Worm (Caenorhabditis elegans): ENCODE measurements around the gene K03B4.9.

DNA sequence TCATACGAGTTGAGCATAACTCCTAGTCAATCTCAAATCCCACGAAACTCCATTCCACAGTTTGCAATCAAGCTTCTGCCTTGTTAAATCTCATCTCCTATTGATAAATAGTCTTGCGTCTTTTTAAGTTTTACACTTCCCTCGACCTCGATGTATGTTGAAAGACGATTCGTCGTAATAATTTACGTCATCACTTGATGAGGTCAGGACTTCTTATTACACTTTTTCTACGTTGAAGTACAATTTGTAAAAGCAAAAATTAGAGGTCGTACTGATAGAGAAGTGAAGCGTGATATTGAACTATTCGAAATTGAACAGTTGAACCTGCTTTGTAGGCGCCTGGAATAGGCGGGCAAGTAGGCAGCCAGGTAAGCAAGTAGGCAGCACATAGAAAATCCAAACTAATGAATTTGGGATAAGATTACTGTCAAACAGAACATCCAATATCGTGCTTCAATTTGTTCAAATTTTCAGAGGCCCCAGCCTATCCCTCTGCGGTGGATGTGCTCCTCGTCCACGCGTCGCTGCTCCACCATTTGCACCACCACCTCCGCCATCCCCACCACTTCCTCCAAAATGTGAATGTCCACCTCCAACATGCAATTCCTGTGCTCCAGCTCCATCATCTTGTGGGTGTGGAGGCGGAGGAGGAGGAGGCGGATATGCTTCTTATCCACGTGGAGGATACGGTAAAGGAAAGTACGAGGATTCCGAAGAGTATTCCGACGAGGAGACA is 22.6 kb downstream of the K03B4.9 start:
- TF ChIP-seq nhr-77 (tag; optimal IDR thresholded peaks at IDR 0.05) = no peak
- no peak for TF ChIP-seq madf-5 (GFP tag; IDR thresholded peaks at IDR 0.05)
- TF ChIP-seq nhr-6 (tag; optimal IDR thresholded peaks at IDR 0.05) = no peak
- no peak for TF ChIP-seq egl-27 (tag; optimal IDR thresholded peaks at IDR 0.05)
- TF ChIP-seq zag-1 (tag; optimal IDR thresholded peaks at IDR 0.05) = no peak
- no peak for TF ChIP-seq unc-39 (tag; optimal IDR thresholded peaks at IDR 0.05)
- no peak for TF ChIP-seq ama-1 (optimal IDR thresholded peaks at IDR 0.05)
- no peak for TF ChIP-seq dmd-6 (GFP tag; IDR thresholded peaks at IDR 0.05)
- TF ChIP-seq fos-1 (tag; optimal IDR thresholded peaks at IDR 0.05) = no peak
